Worm (Caenorhabditis elegans): ENCODE results near the gene C35D10.1.

ce11 chrIII:4918906-4919305 is 39.4 kb downstream of the C35D10.1 start:
- no peak for TF ChIP-seq ceh-9 (tag; optimal IDR thresholded peaks at IDR 0.05)
- TF ChIP-seq C08G9.2 (tag; optimal IDR thresholded peaks at IDR 0.05), result no peak
- TF ChIP-seq sox-4 (tag; optimal IDR thresholded peaks at IDR 0.05), result no peak
- no peak for TF ChIP-seq nhr-11 (tag; optimal IDR thresholded peaks at IDR 0.05)
- no peak for TF ChIP-seq che-1 (tag; optimal IDR thresholded peaks at IDR 0.05)
- no peak for TF ChIP-seq hlh-8 (tag; optimal IDR thresholded peaks at IDR 0.05)
- no peak for TF ChIP-seq pros-1 (tag; optimal IDR thresholded peaks at IDR 0.05)
- TF ChIP-seq ceh-2 (tag; optimal IDR thresholded peaks at IDR 0.05), result no peak

Measured in whole organism, late embryonic.